Fruit fly (Drosophila melanogaster): ENCODE results near the gene CG7115.

CG7115 gene

DNA sequence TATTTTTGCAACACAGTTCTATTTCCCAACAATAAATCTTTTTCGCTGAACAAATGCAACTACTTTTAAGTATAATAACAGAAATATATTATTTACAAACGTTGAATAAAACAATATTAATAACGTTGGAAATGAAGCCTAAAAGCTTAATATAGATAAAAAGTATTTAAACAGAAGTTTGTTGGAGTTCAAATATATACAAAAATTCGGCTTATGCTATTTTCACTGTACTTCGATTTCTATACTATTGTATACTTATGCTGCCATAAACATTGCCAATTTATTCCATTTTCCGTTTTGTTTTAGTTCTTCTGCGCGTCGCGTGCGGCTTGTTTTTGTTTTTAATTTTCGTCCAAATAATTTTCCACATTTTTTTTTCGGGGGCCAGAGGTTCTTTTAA is at the start of gene CG7115:
CG7115 (plus strand) TSS at position 301 of the 400 bp plus-strand sequence.
- TF ChIP-seq EcR (GFP tag; optimal IDR thresholded peaks at IDR 0.05), result no peak
- TF ChIP-seq Dll (optimal IDR thresholded peaks at IDR 0.05), result no peak
- no peak for TF ChIP-seq psq (optimal IDR thresholded peaks at IDR 0.05)
- no peak for TF ChIP-seq pan (optimal IDR thresholded peaks at IDR 0.05)
- no peak for TF ChIP-seq usp (GFP tag; optimal IDR thresholded peaks at IDR 0.05)
- no peak for TF ChIP-seq CG8478 (optimal IDR thresholded peaks at IDR 0.05)

dm6 chr2L:7771891-7772290 is 49.1 kb upstream of the CG7115 start:
- TF ChIP-seq usp (GFP tag; optimal IDR thresholded peaks at IDR 0.05) (no peak), psq (optimal IDR thresholded peaks at IDR 0.05) (no peak), CG8478 (optimal IDR thresholded peaks at IDR 0.05) (no peak), pan (optimal IDR thresholded peaks at IDR 0.05) (no peak), EcR (GFP tag; optimal IDR thresholded peaks at IDR 0.05) (no peak), Dll (optimal IDR thresholded peaks at IDR 0.05) (no peak)

DNA sequence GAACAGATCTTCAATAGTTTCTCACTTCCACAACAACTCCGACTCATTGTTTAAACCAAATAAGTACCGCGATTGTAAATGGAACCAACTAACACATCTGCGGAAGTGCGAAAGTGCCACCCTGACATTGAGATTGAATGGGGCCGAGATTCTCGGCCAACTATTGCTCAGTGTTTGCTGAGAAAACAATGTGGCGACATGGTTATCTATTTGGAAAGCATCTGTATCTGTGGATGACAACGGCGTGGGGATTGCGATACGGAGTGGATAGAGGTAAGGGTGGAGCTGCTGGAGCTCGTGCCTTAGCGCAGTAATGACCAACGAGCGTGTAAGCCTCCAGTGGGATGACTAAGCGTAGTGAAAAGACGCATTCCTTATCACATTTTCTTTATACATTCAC is 45.7 kb upstream of the CG7115 start:
- TF ChIP-seq pan (optimal IDR thresholded peaks at IDR 0.05) (no peak), psq (optimal IDR thresholded peaks at IDR 0.05) (no peak), usp (GFP tag; optimal IDR thresholded peaks at IDR 0.05) (no peak), Dll (optimal IDR thresholded peaks at IDR 0.05) (no peak)

dm6 chr2L:7777979-7778692 is 42.8 kb upstream of the CG7115 start, which contains the start of gene CG7179:
TSS of gene CG7179 (minus strand) at chr2L:7778029.
- no peak for TF ChIP-seq psq (optimal IDR thresholded peaks at IDR 0.05)
- TF ChIP-seq EcR (GFP tag; optimal IDR thresholded peaks at IDR 0.05), result no peak
- no peak for TF ChIP-seq Dll (optimal IDR thresholded peaks at IDR 0.05)
- TF ChIP-seq usp (GFP tag; optimal IDR thresholded peaks at IDR 0.05), result no peak
- no peak for TF ChIP-seq pan (optimal IDR thresholded peaks at IDR 0.05)

dm6 chr2L:7779785-7780184 is 41.2 kb upstream of the CG7115 start, which contains the start of gene Uro:
TSS of gene Uro (plus strand) at chr2L:7780085.
- TF ChIP-seq psq (optimal IDR thresholded peaks at IDR 0.05) (no peak), EcR (GFP tag; optimal IDR thresholded peaks at IDR 0.05) (no peak), Dll (optimal IDR thresholded peaks at IDR 0.05) (no peak), CG8478 (optimal IDR thresholded peaks at IDR 0.05) (no peak), pan (optimal IDR thresholded peaks at IDR 0.05) (no peak), usp (GFP tag; optimal IDR thresholded peaks at IDR 0.05) (no peak)

DNA sequence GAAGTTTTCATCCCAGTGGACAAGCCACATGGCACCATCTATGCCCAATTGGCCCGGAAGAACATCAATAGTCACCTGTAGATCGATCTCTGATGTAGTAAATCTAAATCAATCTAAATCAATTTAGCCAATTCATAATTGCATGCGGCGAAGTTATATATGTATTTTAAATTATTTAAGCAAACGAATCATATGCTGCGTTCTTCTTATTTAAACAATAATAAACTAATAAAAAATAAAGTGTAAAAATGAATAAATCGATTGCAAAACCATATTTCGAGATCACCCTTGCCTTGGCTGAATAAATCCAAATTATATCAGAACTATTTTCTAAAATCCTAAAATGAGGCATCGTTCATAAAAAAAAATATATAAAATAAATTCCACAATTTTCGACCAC is 39.8 kb upstream of the CG7115 start, which contains the start of gene CG7164:
CG7164 (plus strand) TSS at position 301 of the 400 bp plus-strand sequence.
- TF ChIP-seq CG8478 (optimal IDR thresholded peaks at IDR 0.05), result no peak
- no peak for TF ChIP-seq pan (optimal IDR thresholded peaks at IDR 0.05)
- no peak for TF ChIP-seq psq (optimal IDR thresholded peaks at IDR 0.05)
- TF ChIP-seq usp (GFP tag; optimal IDR thresholded peaks at IDR 0.05), result no peak
- TF ChIP-seq Dll (optimal IDR thresholded peaks at IDR 0.05), result no peak
- TF ChIP-seq EcR (GFP tag; optimal IDR thresholded peaks at IDR 0.05), result no peak

dm6 chr2L:7782788-7783401 is 38.1 kb upstream of the CG7115 start, which contains the start of gene Brd7-9:
TSS of gene Brd7-9 (plus strand) at chr2L:7782865.
- TF ChIP-seq psq (optimal IDR thresholded peaks at IDR 0.05) (no peak), pan (optimal IDR thresholded peaks at IDR 0.05) (no peak), CG8478 (optimal IDR thresholded peaks at IDR 0.05) (no peak), EcR (GFP tag; optimal IDR thresholded peaks at IDR 0.05) (no peak)

DNA sequence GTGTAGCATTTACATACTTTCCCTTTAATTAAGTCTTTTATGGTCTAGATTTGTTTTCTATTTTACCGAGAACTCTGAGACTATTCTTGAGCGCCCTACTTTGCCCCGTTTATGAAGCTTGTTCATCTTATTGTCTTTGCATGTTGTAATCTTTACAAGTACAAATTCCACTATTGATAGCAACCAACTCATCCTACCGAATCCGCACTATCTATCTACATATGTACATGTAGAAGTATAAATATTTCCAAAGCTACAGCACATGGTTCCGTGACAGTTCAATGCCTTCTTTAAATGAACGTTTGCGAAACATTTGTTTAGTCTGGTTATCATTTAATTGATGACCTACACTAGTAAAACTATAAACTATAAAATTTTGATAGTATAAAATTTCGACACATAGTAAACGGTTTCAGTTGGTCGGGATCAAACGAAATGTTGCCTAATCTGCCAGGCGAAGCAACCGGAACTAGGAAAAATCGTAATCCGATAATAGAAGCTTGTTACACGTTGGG is 31.9 kb upstream of the CG7115 start:
- TF ChIP-seq Dll (optimal IDR thresholded peaks at IDR 0.05) (no peak), EcR (GFP tag; optimal IDR thresholded peaks at IDR 0.05) (no peak), usp (GFP tag; optimal IDR thresholded peaks at IDR 0.05) (no peak), psq (optimal IDR thresholded peaks at IDR 0.05) (no peak)

dm6 chr2L:7790081-7790447 is 30.9 kb upstream of the CG7115 start:
- TF ChIP-seq Dll (optimal IDR thresholded peaks at IDR 0.05) (no peak), usp (GFP tag; optimal IDR thresholded peaks at IDR 0.05) (no peak)

DNA sequence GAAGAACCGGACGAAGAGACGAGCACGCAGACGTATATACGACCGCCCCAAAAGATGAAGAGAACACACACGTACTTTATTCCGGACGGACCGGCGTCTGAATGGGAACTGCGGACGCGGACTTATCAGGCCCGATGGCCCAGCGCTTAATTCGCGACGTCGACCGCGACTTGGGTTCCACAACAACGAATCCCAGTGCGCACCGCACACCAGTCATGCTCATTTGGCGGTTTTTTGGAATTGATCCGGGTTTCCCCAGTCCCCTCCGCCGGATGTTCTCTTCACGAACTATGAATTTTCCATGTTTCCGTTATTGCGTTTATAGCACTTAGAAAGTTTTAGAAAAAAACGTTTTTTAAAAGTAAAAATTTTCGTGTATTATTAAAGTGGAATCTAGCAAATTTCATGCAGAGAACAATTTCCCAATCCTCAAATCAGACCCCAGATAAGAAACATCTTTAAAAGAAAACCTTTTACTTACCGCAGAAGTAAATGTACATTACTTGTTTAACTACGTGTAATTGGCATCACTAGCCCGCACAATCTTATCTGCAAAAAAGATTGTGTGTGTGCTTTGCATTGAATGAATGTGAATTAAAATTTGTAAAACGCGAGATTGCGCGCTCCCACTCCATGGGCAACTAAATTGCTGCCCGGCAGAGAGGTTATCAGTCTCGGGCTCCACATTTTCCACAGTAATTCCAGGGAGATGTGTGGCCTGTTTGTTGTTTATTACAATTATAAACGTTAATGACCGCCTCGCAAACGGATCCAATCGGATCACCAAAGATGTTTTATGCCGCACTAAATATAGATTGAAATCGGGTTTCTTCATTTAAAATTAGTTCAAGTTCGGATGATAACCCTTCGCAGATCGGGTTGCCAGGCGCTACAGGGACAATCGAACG is 30.2 kb upstream of the CG7115 start, which contains the start of gene CG7149:
CG7149 (minus strand) TSS at position 110 of the 908 bp plus-strand sequence.
- TF ChIP-seq Dll (optimal IDR thresholded peaks at IDR 0.05) (no peak), usp (GFP tag; optimal IDR thresholded peaks at IDR 0.05) (no peak), EcR (GFP tag; optimal IDR thresholded peaks at IDR 0.05) (no peak), CG8478 (optimal IDR thresholded peaks at IDR 0.05) (no peak), pan (optimal IDR thresholded peaks at IDR 0.05) (no peak), psq (optimal IDR thresholded peaks at IDR 0.05) (no peak)

DNA sequence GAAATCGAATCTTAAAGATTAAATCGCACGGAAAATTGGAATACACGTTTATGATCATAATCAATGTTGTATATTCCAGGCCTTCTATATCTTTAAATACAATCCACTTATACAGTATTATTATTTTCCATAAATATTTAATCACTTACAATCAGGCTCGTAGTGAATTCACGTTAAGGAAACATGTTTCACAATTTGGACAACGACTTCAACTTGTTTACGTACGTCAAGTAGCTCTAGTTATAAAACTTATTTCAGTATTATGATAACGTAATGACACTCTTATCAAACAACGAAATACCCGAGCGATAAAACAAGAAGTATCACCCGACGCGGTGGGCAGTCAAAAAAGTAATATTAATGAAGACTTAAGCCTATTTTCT is 29.6 kb upstream of the CG7115 start:
- TF ChIP-seq EcR (GFP tag; optimal IDR thresholded peaks at IDR 0.05) (no peak), pan (optimal IDR thresholded peaks at IDR 0.05) (no peak), psq (optimal IDR thresholded peaks at IDR 0.05) (no peak), CG8478 (optimal IDR thresholded peaks at IDR 0.05) (no peak), usp (GFP tag; optimal IDR thresholded peaks at IDR 0.05) (no peak), Dll (optimal IDR thresholded peaks at IDR 0.05) (no peak)
